Worm (Caenorhabditis elegans) whole organism, young adult: ENCODE results near the gene clec-78.

Experiments used
- B0035.1 ChIP-seq: sonication (generic microtip); optimal IDR thresholded peaks from 2 replicates; lab custom pipeline; 2016; ENCODE audit warnings: missing genetic modification characterization, mild to moderate bottlenecking, missing compliant biosample characterization, missing genotype, missing genetic modification reagents
- D2030.7 ChIP-seq: fragments of 200-800 bp; sonication (Bioruptor generic); IDR thresholded peaks from 2 replicates; pipeline ENCODE4 v1.3.6; 2022; ENCODE audit warnings: missing genetic modification reagents, missing genetic modification characterization, missing compliant biosample characterization
- F10E7.11 ChIP-seq: sonication (generic microtip); optimal IDR thresholded peaks from 2 replicates; lab custom pipeline; 2017; ENCODE audit warnings: mild to moderate bottlenecking, missing genetic modification characterization, moderate library complexity, missing compliant biosample characterization
- F33H1.4 ChIP-seq: fragments of 200-800 bp; sonication (Bioruptor generic); IDR thresholded peaks from 2 replicates; pipeline ENCODE4 v1.3.6; 2022; ENCODE audit warnings: missing genetic modification reagents, missing genetic modification characterization, missing compliant biosample characterization
- F37B4.10 ChIP-seq: fragments of 200-800 bp; sonication (Bioruptor generic); IDR thresholded peaks from 2 replicates; pipeline ENCODE4 v1.3.6; 2022; ENCODE audit warnings: missing genetic modification characterization, missing compliant biosample characterization
- F57C9.4 ChIP-seq: sonication (generic microtip); optimal IDR thresholded peaks from 2 replicates; lab custom pipeline; 2017; ENCODE audit warnings: mild to moderate bottlenecking, missing genetic modification characterization, missing compliant biosample characterization
- K12H6.12 ChIP-seq: fragments of 200-800 bp; sonication (Bioruptor generic); optimal IDR thresholded peaks from 2 replicates; lab custom pipeline; 2018; ENCODE audit warnings: mild to moderate bottlenecking, missing genetic modification characterization, missing compliant biosample characterization
- ZK185.1 ChIP-seq: sonication (generic microtip); optimal IDR thresholded peaks from 2 replicates; lab custom pipeline; 2016; ENCODE audit warnings: mild to moderate bottlenecking, missing genetic modification characterization, missing compliant biosample characterization; ENCODE audit not compliant: poor library complexity, severe bottlenecking
- aptf-2 ChIP-seq: fragments of 200-800 bp; sonication (Bioruptor generic); conservative IDR thresholded peaks from 2 replicates; pipeline ENCODE4 v1.3.6; 2022; ENCODE audit warnings: missing genetic modification reagents, missing genetic modification characterization, missing compliant biosample characterization
- attf-6 ChIP-seq: fragments of 200-800 bp; sonication (Bioruptor generic); IDR thresholded peaks from 2 replicates; pipeline ENCODE4 v1.3.6; 2022; ENCODE audit warnings: missing genetic modification reagents, missing genetic modification characterization, missing compliant biosample characterization
- bed-1 ChIP-seq: fragments of 200-800 bp; sonication (Bioruptor generic); IDR thresholded peaks from 2 replicates; pipeline ENCODE4 v1.3.6; 2022; ENCODE audit warnings: missing genetic modification reagents, missing genetic modification characterization, missing compliant biosample characterization
- cebp-1 ChIP-seq, 2 experiments: fragments of 200-800 bp in 1 of 2; sonication (Bioruptor generic) in 1 of 2; sonication (generic microtip) in 1 of 2; IDR thresholded peaks in 1 of 2; optimal IDR thresholded peaks in 1 of 2; 2 replicates each; pipeline versions ENCODE4 v1.3.6 to Lab custom; 2017 to 2022; ENCODE audit warnings: missing compliant biosample characterization in 2 of 2, missing genetic modification characterization in 2 of 2, mild to moderate bottlenecking in 1 of 2, missing genetic modification reagents in 1 of 2, moderate library complexity in 1 of 2
- cebp-2 ChIP-seq: fragments of 200-800 bp; sonication (Bioruptor generic); IDR thresholded peaks from 2 replicates; pipeline ENCODE4 v1.3.6; 2022; ENCODE audit warnings: missing genetic modification characterization, missing compliant biosample characterization
- ceh-100 ChIP-seq: fragments of 200-800 bp; sonication (Bioruptor generic); IDR thresholded peaks from 2 replicates; pipeline ENCODE4 v1.3.6; 2022; ENCODE audit warnings: missing genetic modification reagents, missing genetic modification characterization, missing compliant biosample characterization
- ceh-27 ChIP-seq: fragments of 200-800 bp; sonication (Bioruptor generic); optimal IDR thresholded peaks from 2 replicates; lab custom pipeline; 2018; ENCODE audit warnings: mild to moderate bottlenecking, missing genetic modification characterization, moderate library complexity, missing compliant biosample characterization
- ceh-40 ChIP-seq: fragments of 200-800 bp; sonication (Bioruptor generic); IDR thresholded peaks from 2 replicates; pipeline ENCODE4 v1.3.6; 2022; ENCODE audit warnings: missing genetic modification characterization, missing compliant biosample characterization
- ceh-91 ChIP-seq: fragments of 200-800 bp; sonication (Bioruptor generic); IDR thresholded peaks from 2 replicates; pipeline ENCODE4 v1.3.6; 2022; ENCODE audit warnings: missing genetic modification reagents, missing genetic modification characterization, missing compliant biosample characterization
- die-1 ChIP-seq: sonication (generic microtip); optimal IDR thresholded peaks from 2 replicates; lab custom pipeline; 2016; ENCODE audit warnings: missing genotype, mild to moderate bottlenecking, missing genetic modification characterization, missing compliant biosample characterization
- dpl-1 ChIP-seq: fragments of 150-350 bp; optimal IDR thresholded peaks from 2 replicates; lab custom pipeline; 2014; ENCODE audit warnings: missing biosample characterization, missing genetic modification reagents, missing genetic modification characterization
- egrh-3 ChIP-seq: fragments of 200-800 bp; sonication (Bioruptor generic); IDR thresholded peaks from 2 replicates; pipeline ENCODE4 v1.3.6; 2022; ENCODE audit warnings: missing genetic modification reagents, missing genetic modification characterization, missing compliant biosample characterization
- fkh-3 ChIP-seq: sonication (generic microtip); optimal IDR thresholded peaks from 2 replicates; lab custom pipeline; 2016; ENCODE audit warnings: mild to moderate bottlenecking, missing genetic modification characterization, missing compliant biosample characterization
- gei-17 ChIP-seq: fragments of 200-800 bp; sonication (Bioruptor generic); optimal IDR thresholded peaks from 2 replicates; lab custom pipeline; 2018; ENCODE audit warnings: mild to moderate bottlenecking, missing genetic modification characterization, missing compliant biosample characterization
- hlh-12 ChIP-seq: sonication (generic microtip); optimal IDR thresholded peaks from 2 replicates; lab custom pipeline; 2016; ENCODE audit warnings: missing genetic modification characterization, missing compliant biosample characterization
- hmg-1.2 ChIP-seq: fragments of 200-800 bp; sonication (Bioruptor generic); IDR thresholded peaks from 2 replicates; pipeline ENCODE4 v1.3.6; 2022; ENCODE audit warnings: missing genetic modification reagents, missing genetic modification characterization, missing compliant biosample characterization
- hsf-1 ChIP-seq: fragments of 200-800 bp; sonication (Bioruptor generic); IDR thresholded peaks from 2 replicates; pipeline ENCODE4 v1.3.6; 2022; ENCODE audit warnings: missing genetic modification reagents, missing genetic modification characterization, missing compliant biosample characterization
- let-526 ChIP-seq: fragments of 200-800 bp; sonication (Bioruptor generic); IDR thresholded peaks from 2 replicates; pipeline ENCODE4 v1.3.6; 2022; ENCODE audit warnings: missing genetic modification reagents, missing genetic modification characterization, missing compliant biosample characterization
- lin-35 ChIP-seq, 3 experiments: fragments of 150-350 bp in 2 of 3; sonication (generic microtip) in 1 of 3; optimal IDR thresholded peaks; 2 replicates each; lab custom pipeline; 2014 to 2018; ENCODE audit warnings: missing biosample characterization in 3 of 3, missing genetic modification characterization in 3 of 3, missing genetic modification reagents in 3 of 3
- madf-10 ChIP-seq: sonication (generic microtip); optimal IDR thresholded peaks from 2 replicates; lab custom pipeline; 2016; ENCODE audit warnings: mild to moderate bottlenecking, missing genetic modification characterization, missing compliant biosample characterization
- madf-3 ChIP-seq: fragments of 200-800 bp; sonication (Bioruptor generic); IDR thresholded peaks from 2 replicates; pipeline ENCODE4 v1.3.6; 2022; ENCODE audit warnings: missing genetic modification reagents, missing genetic modification characterization, missing compliant biosample characterization
- madf-6 ChIP-seq: fragments of 200-800 bp; sonication (Bioruptor generic); IDR thresholded peaks from 2 replicates; pipeline ENCODE4 v1.3.6; 2022; ENCODE audit warnings: missing genetic modification reagents, missing genetic modification characterization, missing compliant biosample characterization
- mes-4 ChIP-seq: sonication (generic microtip); optimal IDR thresholded peaks from 2 replicates; lab custom pipeline; 2016; ENCODE audit warnings: missing genotype, missing genetic modification characterization, missing compliant biosample characterization
- nfya-2 ChIP-seq: fragments of 200-800 bp; sonication (Bioruptor generic); IDR thresholded peaks from 2 replicates; pipeline ENCODE4 v1.3.6; 2022; ENCODE audit warnings: missing genetic modification reagents, missing genetic modification characterization, missing compliant biosample characterization
- nfyb-1 ChIP-seq: fragments of 200-800 bp; sonication (Bioruptor generic); IDR thresholded peaks from 2 replicates; pipeline ENCODE4 v1.3.6; 2022; ENCODE audit warnings: missing genetic modification reagents, missing genetic modification characterization, missing compliant biosample characterization
- nhr-120 ChIP-seq: fragments of 200-800 bp; sonication (Bioruptor generic); IDR thresholded peaks from 2 replicates; pipeline ENCODE4 v1.3.6; 2022; ENCODE audit warnings: missing genetic modification characterization, missing compliant biosample characterization
- nhr-179 ChIP-seq: sonication (generic microtip); optimal IDR thresholded peaks from 2 replicates; lab custom pipeline; 2016; ENCODE audit warnings: mild to moderate bottlenecking, missing genetic modification characterization, missing compliant biosample characterization
- nhr-27 ChIP-seq: fragments of 200-800 bp; sonication (Bioruptor generic); optimal IDR thresholded peaks from 2 replicates; lab custom pipeline; 2018; ENCODE audit warnings: mild to moderate bottlenecking, missing genetic modification characterization, moderate library complexity, missing compliant biosample characterization
- nhr-80 ChIP-seq: sonication (generic microtip); optimal IDR thresholded peaks from 2 replicates; lab custom pipeline; 2016; ENCODE audit warnings: missing genetic modification characterization, missing compliant biosample characterization
- nhr-90 ChIP-seq: sonication (generic microtip); optimal IDR thresholded peaks from 2 replicates; lab custom pipeline; 2016; ENCODE audit warnings: missing genotype, mild to moderate bottlenecking, missing genetic modification characterization, missing compliant biosample characterization
- pbrm-1 ChIP-seq: fragments of 200-800 bp; sonication (Bioruptor generic); IDR thresholded peaks from 2 replicates; pipeline ENCODE4 v1.3.6; 2022; ENCODE audit warnings: missing genetic modification reagents, missing genetic modification characterization, missing compliant biosample characterization
- pha-4 ChIP-seq: fragments of 150-350 bp; sonication (generic microtip); optimal IDR thresholded peaks from 2 replicates; lab custom pipeline; 2014; ENCODE audit warnings: missing biosample characterization, missing genetic modification reagents, missing genetic modification characterization
- repo-1 ChIP-seq: sonication (generic microtip); optimal IDR thresholded peaks from 2 replicates; lab custom pipeline; 2017; ENCODE audit warnings: mild to moderate bottlenecking, missing genetic modification characterization, missing compliant biosample characterization
- snpc-1.3 ChIP-seq: sonication (generic microtip); optimal IDR thresholded peaks from 2 replicates; lab custom pipeline; 2017; ENCODE audit warnings: missing genetic modification characterization, mild to moderate bottlenecking, missing compliant biosample characterization, antibody characterized with exemption, moderate library complexity, missing genotype, missing genetic modification reagents; ENCODE audit not compliant: insufficient read depth
- snpc-3.4 ChIP-seq: sonication (generic microtip); optimal IDR thresholded peaks from 2 replicates; lab custom pipeline; 2017; ENCODE audit warnings: missing genetic modification characterization, mild to moderate bottlenecking, missing compliant biosample characterization, antibody characterized with exemption, moderate library complexity, missing genotype, missing genetic modification reagents
- snpc-4 ChIP-seq, 5 experiments: fragments of 150-350 bp in 1 of 5; sonication (generic microtip) in 4 of 5; optimal IDR thresholded peaks; 2 replicates each; lab custom pipeline; 2014 to 2018; ENCODE audit warnings: missing genetic modification characterization in 5 of 5, missing biosample characterization in 3 of 5, antibody characterized with exemption in 2 of 5, mild to moderate bottlenecking in 2 of 5, missing compliant biosample characterization in 2 of 5, missing genotype in 2 of 5, moderate library complexity in 2 of 5, missing genetic modification reagents in 1 of 5
- sptf-2 ChIP-seq: fragments of 200-800 bp; sonication (Bioruptor generic); optimal IDR thresholded peaks from 2 replicates; lab custom pipeline; 2018; ENCODE audit warnings: mild to moderate bottlenecking, missing genetic modification characterization, missing compliant biosample characterization
- unc-130 ChIP-seq: sonication (generic microtip); optimal IDR thresholded peaks from 2 replicates; lab custom pipeline; 2016; ENCODE audit warnings: missing genetic modification reagents, missing genetic modification characterization, missing compliant biosample characterization
- ztf-18 ChIP-seq: sonication (generic microtip); optimal IDR thresholded peaks from 2 replicates; lab custom pipeline; 2016; ENCODE audit warnings: missing genotype, mild to moderate bottlenecking, missing genetic modification characterization, missing compliant biosample characterization
- ztf-3 ChIP-seq: fragments of 200-800 bp; sonication (Bioruptor generic); optimal IDR thresholded peaks from 2 replicates; lab custom pipeline; 2018; ENCODE audit warnings: mild to moderate bottlenecking, missing genetic modification characterization, missing compliant biosample characterization

Gene clec-78

ce11 chrIV:4028177-4028576, 39.3 kb downstream of the clec-78 start (continued):
- TF ChIP-seq snpc-3.4 (tag; lab: Kevin White, UChicago) (no peak), pha-4 (no peak), ztf-18 (tag; lab: Kevin White, UChicago) (no peak), fkh-3 (tag; lab: Kevin White, UChicago) (no peak), let-526 (GFP tag; lab: Robert Waterston, UW) (0 out of 2 replicates have a peak, but pooled peaks have one; percentile 44), F33H1.4 (GFP tag; lab: Robert Waterston, UW) (no peak), nhr-90 (no peak), hlh-12 (tag; lab: Kevin White, UChicago) (no peak), nhr-120 (GFP tag; lab: Robert Waterston, UW) (no peak), ceh-27 (peak; percentile 56), nfya-2 (no peak), attf-6 (GFP tag; lab: Robert Waterston, UW) (no peak), ceh-100 (no peak), nhr-27 (tag; lab: Kevin White, UChicago) (no peak), repo-1 (no peak), madf-3 (GFP tag; lab: Robert Waterston, UW) (no peak), pbrm-1 (GFP tag; lab: Robert Waterston, UW) (0 out of 2 replicates have a peak, but pooled peaks have one; percentile 23), aptf-2 (GFP tag; lab: Robert Waterston, UW) (no peak), mes-4 (tag; lab: Kevin White, UChicago) (no peak), sptf-2 (GFP tag; lab: Kevin White, UChicago) (no peak), ZK185.1 (tag; lab: Kevin White, UChicago) (no peak), K12H6.12 (tag; lab: Kevin White, UChicago) (peak; percentile 13), D2030.7 (no peak), F37B4.10 (GFP tag; lab: Robert Waterston, UW) (no peak), lin-35 (GFP tag; optimal IDR thresholded peaks at IDR 0.05; lab: Kevin White, UChicago) (no peak), nfyb-1 (peak; percentile 15; the same call in 1 of the 2 replicates), ztf-3 (GFP tag; lab: Kevin White, UChicago) (no peak), ceh-40 (GFP tag; lab: Robert Waterston, UW) (no peak), egrh-3 (GFP tag; lab: Robert Waterston, UW) (peak; percentile 97), bed-1 (GFP tag; lab: Robert Waterston, UW) (no peak), F57C9.4 (tag; lab: Kevin White, UChicago) (no peak), snpc-1.3 (tag; lab: Kevin White, UChicago) (no peak), cebp-2 (GFP tag; lab: Robert Waterston, UW) (no peak), snpc-4 (GFP tag; optimal IDR thresholded peaks at IDR 0.05; lab: Kevin White, UChicago) (no peak), snpc-4 (tag; optimal IDR thresholded peaks at IDR 0.05; lab: Kevin White, UChicago) (peak in 3 of 4 experiments; percentile 48 to 66 (median 57)), madf-10 (tag; lab: Kevin White, UChicago) (peak; percentile 45), dpl-1 (GFP tag; lab: Kevin White, UChicago) (no peak), nhr-80 (tag; lab: Kevin White, UChicago) (peak; percentile 94), unc-130 (GFP tag; lab: Kevin White, UChicago) (no peak), ceh-91 (no peak), F10E7.11 (no peak), madf-6 (0 out of 2 replicates have a peak, but pooled peaks have one; percentile 28), B0035.1 (tag; lab: Kevin White, UChicago) (no peak), cebp-1 (GFP tag; IDR thresholded peaks at IDR 0.05; lab: Robert Waterston, UW) (peak; percentile 33; the same call in 1 of the 2 replicates), cebp-1 (tag; optimal IDR thresholded peaks at IDR 0.05; lab: Kevin White, UChicago) (peak; percentile 77), nhr-179 (no peak), hmg-1.2 (GFP tag; lab: Robert Waterston, UW) (peak; percentile 32; the same call in 1 of the 2 replicates), die-1 (tag; lab: Kevin White, UChicago) (no peak), hsf-1 (GFP tag; lab: Robert Waterston, UW) (no peak), gei-17 (GFP tag; lab: Kevin White, UChicago) (peak; percentile 16)
